5 fruit fly cellular contexts compared by ENCODE assay signal in genomic region chr2L:7828901-7829300, dm6.
TF ChIP-seq lines count a peak whose summit lies in the region.

No protein-coding gene starts in this region.

- TF ChIP-seq CTCF in whole organism, embryonic (GFP tag; optimal IDR thresholded peaks at IDR 0.05; lab: Kevin White, UChicago), result no peak

TF ChIP-seq in whole organism, adult, 20 proteins besides CTCF, POLR2A, EP300 and RAD21:
- TF ChIP-seq ovo (GFP tag; optimal IDR thresholded peaks at IDR 0.05; lab: Kevin White, UChicago) (no peak), CG33017 (tag; optimal IDR thresholded peaks at IDR 0.05; lab: Kevin White, UChicago) (peak; percentile 3), toe (GFP tag; optimal IDR thresholded peaks at IDR 0.05; lab: Kevin White, UChicago) (no peak)

TF ChIP-seq in whole organism, embryonic, 481 proteins besides CTCF, POLR2A, EP300 and RAD21 (continues in another document):
- TF ChIP-seq repo (GFP tag; optimal IDR thresholded peaks at IDR 0.05; lab: Kevin White, UChicago), result peak; percentile 29
- TF ChIP-seq vvl (GFP tag; IDR thresholded peaks at IDR 0.05; lab: Robert Waterston, UW), result 0 out of 2 replicates have a peak, but pooled peaks have one; percentile 51
- TF ChIP-seq sens (GFP tag; lab: Kevin White, UChicago), result peak; percentile 69
- TF ChIP-seq vfl (GFP tag; optimal IDR thresholded peaks at IDR 0.05; lab: Kevin White, UChicago), result no peak
- TF ChIP-seq CG17568 (GFP tag; optimal IDR thresholded peaks at IDR 0.05; lab: Kevin White, UChicago), result peak; percentile 20
- peak; percentile 13; the same call in 1 of the 2 replicates for TF ChIP-seq Rfx (GFP tag; IDR thresholded peaks at IDR 0.05; lab: Robert Waterston, UW)
- no peak for TF ChIP-seq CG8924 (tag; optimal IDR thresholded peaks at IDR 0.05; lab: Kevin White, UChicago)
- 0 out of 2 replicates have a peak, but pooled peaks have one; percentile 45 for TF ChIP-seq rib (GFP tag; IDR thresholded peaks at IDR 0.05; lab: Robert Waterston, UW)
- TF ChIP-seq salm (tag; optimal IDR thresholded peaks at IDR 0.05; lab: Kevin White, UChicago), result peak; percentile 33
- peak; percentile 28; the same call in 1 of the 2 replicates for TF ChIP-seq crol (GFP tag; IDR thresholded peaks at IDR 0.05; lab: Robert Waterston, UW)
- TF ChIP-seq CG11504 (tag; optimal IDR thresholded peaks at IDR 0.05; lab: Kevin White, UChicago), result peak; percentile 1
- peak; percentile 23 for TF ChIP-seq CG18599 (GFP tag; optimal IDR thresholded peaks at IDR 0.05; lab: Kevin White, UChicago)
- TF ChIP-seq CHES-1-like (GFP tag; optimal IDR thresholded peaks at IDR 0.05; lab: Kevin White, UChicago), result peak; percentile 14
- no peak for TF ChIP-seq CG15601 (tag; optimal IDR thresholded peaks at IDR 0.05; lab: Kevin White, UChicago)
- TF ChIP-seq Med (GFP tag; lab: Kevin White, UChicago), result no peak
- TF ChIP-seq CG17186 (GFP tag; optimal IDR thresholded peaks at IDR 0.05; lab: Kevin White, UChicago), result no peak
- TF ChIP-seq CG11695 (GFP tag; IDR thresholded peaks at IDR 0.05; lab: Robert Waterston, UW), result no peak
- TF ChIP-seq Meics (GFP tag; optimal IDR thresholded peaks at IDR 0.05; lab: Kevin White, UChicago), result peak; percentile 2
- no peak for TF ChIP-seq CG10274 (GFP tag; optimal IDR thresholded peaks at IDR 0.05; lab: Kevin White, UChicago)
- TF ChIP-seq abd-A (tag; optimal IDR thresholded peaks at IDR 0.05; lab: Kevin White, UChicago), result no peak
- TF ChIP-seq CG43689 (GFP tag; IDR thresholded peaks at IDR 0.05; lab: Robert Waterston, UW), result no peak
- TF ChIP-seq CrebB (tag; optimal IDR thresholded peaks at IDR 0.05; lab: Kevin White, UChicago), result peak; percentile 17

TF ChIP-seq in whole organism, prepupa, 60 proteins besides CTCF, POLR2A, EP300 and RAD21 (continues in another document):
- peak; percentile 53 for TF ChIP-seq svp (GFP tag; lab: Kevin White, UChicago)
- no peak for TF ChIP-seq Smox (GFP tag; optimal IDR thresholded peaks at IDR 0.05; lab: Kevin White, UChicago)
- no peak for TF ChIP-seq Sox102F (GFP tag; optimal IDR thresholded peaks at IDR 0.05; lab: Kevin White, UChicago)
- peak; percentile 42 for TF ChIP-seq fkh (GFP tag; optimal IDR thresholded peaks at IDR 0.05; lab: Kevin White, UChicago)
- no peak for TF ChIP-seq CG10669 (GFP tag; optimal IDR thresholded peaks at IDR 0.05; lab: Kevin White, UChicago)
- TF ChIP-seq CG1621 (tag; optimal IDR thresholded peaks at IDR 0.05; lab: Kevin White, UChicago), result no peak
- no peak for TF ChIP-seq CG31627 (GFP tag; optimal IDR thresholded peaks at IDR 0.05; lab: Kevin White, UChicago)
- TF ChIP-seq Sox15 (GFP tag; optimal IDR thresholded peaks at IDR 0.05; lab: Kevin White, UChicago), result no peak
- TF ChIP-seq Ets96B (tag; optimal IDR thresholded peaks at IDR 0.05; lab: Kevin White, UChicago), result no peak
- TF ChIP-seq Gug (GFP tag; IDR thresholded peaks at IDR 0.05; lab: Robert Waterston, UW), result no peak
- TF ChIP-seq Ets21C (GFP tag; optimal IDR thresholded peaks at IDR 0.05; lab: Kevin White, UChicago), result no peak
- TF ChIP-seq CG4318 (GFP tag; optimal IDR thresholded peaks at IDR 0.05; lab: Kevin White, UChicago), result no peak
- no peak for TF ChIP-seq CG34406 (GFP tag; optimal IDR thresholded peaks at IDR 0.05; lab: Kevin White, UChicago)
- peak; percentile 16; the same call in 1 of the 3 replicates for TF ChIP-seq eg (GFP tag; IDR thresholded peaks at IDR 0.05; lab: Robert Waterston, UW)
- peak; percentile 29; the same call in 1 of the 2 replicates for TF ChIP-seq CG15336 (GFP tag; IDR thresholded peaks at IDR 0.05; lab: Robert Waterston, UW)
- no peak for TF ChIP-seq CG10631 (GFP tag; optimal IDR thresholded peaks at IDR 0.05; lab: Kevin White, UChicago)
- TF ChIP-seq CG8119 (GFP tag; IDR thresholded peaks at IDR 0.05; lab: Robert Waterston, UW), result 0 out of 3 replicates have a peak, but pooled peaks have one; percentile 27
- no peak for TF ChIP-seq Eip75B (GFP tag; optimal IDR thresholded peaks at IDR 0.05; lab: Kevin White, UChicago)
- TF ChIP-seq lz (GFP tag; optimal IDR thresholded peaks at IDR 0.05; lab: Kevin White, UChicago), result no peak
- TF ChIP-seq esn (GFP tag; optimal IDR thresholded peaks at IDR 0.05; lab: Kevin White, UChicago), result peak; percentile 20
- no peak for TF ChIP-seq Hr39 (GFP tag; optimal IDR thresholded peaks at IDR 0.05; lab: Kevin White, UChicago)
- no peak for TF ChIP-seq topi (GFP tag; optimal IDR thresholded peaks at IDR 0.05; lab: Kevin White, UChicago)
- TF ChIP-seq dsx (GFP tag; optimal IDR thresholded peaks at IDR 0.05; lab: Kevin White, UChicago; ENCODE audit: poor library complexity, severe bottlenecking), result no peak

TF ChIP-seq in whole organism, pupa, 21 proteins besides CTCF, POLR2A, EP300 and RAD21:
- no peak for TF ChIP-seq Pif1B (GFP tag; optimal IDR thresholded peaks at IDR 0.05; lab: Kevin White, UChicago)
- TF ChIP-seq CG15710 (tag; optimal IDR thresholded peaks at IDR 0.05; lab: Kevin White, UChicago), result no peak
- TF ChIP-seq CG14655 (GFP tag; optimal IDR thresholded peaks at IDR 0.05; lab: Kevin White, UChicago), result no peak
- TF ChIP-seq CG4496 (GFP tag; IDR thresholded peaks at IDR 0.05; lab: Robert Waterston, UW), result peak; percentile 47; the same call in 2 of the 3 replicates
- no peak for TF ChIP-seq gl (tag; optimal IDR thresholded peaks at IDR 0.05; lab: Kevin White, UChicago)
- TF ChIP-seq CG10348 (GFP tag; IDR thresholded peaks at IDR 0.05; lab: Robert Waterston, UW), result no peak
- TF ChIP-seq rn (GFP tag; IDR thresholded peaks at IDR 0.05; lab: Robert Waterston, UW), result no peak
- no peak for TF ChIP-seq EcR (GFP tag; optimal IDR thresholded peaks at IDR 0.05; lab: Kevin White, UChicago)
- TF ChIP-seq CG9948 (tag; optimal IDR thresholded peaks at IDR 0.05; lab: Kevin White, UChicago), result no peak
- TF ChIP-seq CG12605 (GFP tag; IDR thresholded peaks at IDR 0.05; lab: Robert Waterston, UW), result no peak
- peak; percentile 64; the same call in 1 of the 2 replicates for TF ChIP-seq CG32121 (GFP tag; IDR thresholded peaks at IDR 0.05; lab: Robert Waterston, UW)
- TF ChIP-seq CG13204 (GFP tag; optimal IDR thresholded peaks at IDR 0.05; lab: Kevin White, UChicago), result no peak
- TF ChIP-seq CG8159 (tag; optimal IDR thresholded peaks at IDR 0.05; lab: Kevin White, UChicago), result no peak
- TF ChIP-seq Ets98B (GFP tag; IDR thresholded peaks at IDR 0.05; lab: Robert Waterston, UW), result no peak; the same call in 1 of the 2 replicates
- no peak for TF ChIP-seq D1 (tag; optimal IDR thresholded peaks at IDR 0.05; lab: Kevin White, UChicago)
- TF ChIP-seq Snoo (tag; optimal IDR thresholded peaks at IDR 0.05; lab: Kevin White, UChicago), result no peak
- 0 out of 3 replicates have a peak, but pooled peaks have one; percentile 14 for TF ChIP-seq fd96Ca (GFP tag; IDR thresholded peaks at IDR 0.05; lab: Robert Waterston, UW)
- no peak for TF ChIP-seq CG34367 (tag; optimal IDR thresholded peaks at IDR 0.05; lab: Kevin White, UChicago)
- no peak for TF ChIP-seq CG8301 (tag; optimal IDR thresholded peaks at IDR 0.05; lab: Kevin White, UChicago)
- no peak for TF ChIP-seq CG17806 (tag; optimal IDR thresholded peaks at IDR 0.05; lab: Kevin White, UChicago)

TF ChIP-seq in whole organism, wandering third instar larva, 38 proteins besides CTCF, POLR2A, EP300 and RAD21 (continues in another document):
- TF ChIP-seq brk (GFP tag; optimal IDR thresholded peaks at IDR 0.05; lab: Kevin White, UChicago) (no peak), CrebA (GFP tag; optimal IDR thresholded peaks at IDR 0.05; lab: Kevin White, UChicago; ENCODE audit: borderline replicate concordance) (no peak), jim (GFP tag; optimal IDR thresholded peaks at IDR 0.05; lab: Kevin White, UChicago) (no peak), GATAd (GFP tag; optimal IDR thresholded peaks at IDR 0.05; lab: Kevin White, UChicago) (no peak), CG9705 (GFP tag; optimal IDR thresholded peaks at IDR 0.05; lab: Kevin White, UChicago) (no peak), Vsx2 (GFP tag; optimal IDR thresholded peaks at IDR 0.05; lab: Kevin White, UChicago; ENCODE audit: partially characterized antibody) (no peak), N (GFP tag; optimal IDR thresholded peaks at IDR 0.05; lab: Kevin White, UChicago) (peak; percentile 62), h (GFP tag; optimal IDR thresholded peaks at IDR 0.05; lab: Kevin White, UChicago) (no peak), ey (GFP tag; optimal IDR thresholded peaks at IDR 0.05; lab: Kevin White, UChicago) (no peak), usp (GFP tag; optimal IDR thresholded peaks at IDR 0.05; lab: Kevin White, UChicago) (no peak), woc (GFP tag; optimal IDR thresholded peaks at IDR 0.05; lab: Kevin White, UChicago) (no peak), Hr83 (GFP tag; optimal IDR thresholded peaks at IDR 0.05; lab: Kevin White, UChicago; ENCODE audit: poor library complexity, severe bottlenecking) (peak; percentile 56), Jra (GFP tag; optimal IDR thresholded peaks at IDR 0.05; lab: Kevin White, UChicago) (no peak), Rel (GFP tag; optimal IDR thresholded peaks at IDR 0.05; lab: Kevin White, UChicago) (peak; percentile 10), Rel (tag; optimal IDR thresholded peaks at IDR 0.05; lab: Kevin White, UChicago) (no peak), fru (GFP tag; optimal IDR thresholded peaks at IDR 0.05; lab: Kevin White, UChicago) (no peak), psq (GFP tag; optimal IDR thresholded peaks at IDR 0.05; lab: Kevin White, UChicago) (no peak), Myc (optimal IDR thresholded peaks at IDR 0.05; lab: Kevin White, UChicago) (no peak), CG32264 (GFP tag; optimal IDR thresholded peaks at IDR 0.05; lab: Kevin White, UChicago) (no peak), br (GFP tag; optimal IDR thresholded peaks at IDR 0.05; lab: Kevin White, UChicago) (no peak), Mio (GFP tag; optimal IDR thresholded peaks at IDR 0.05; lab: Kevin White, UChicago) (no peak), Abd-B (GFP tag; optimal IDR thresholded peaks at IDR 0.05; lab: Kevin White, UChicago) (no peak), HLH106 (tag; optimal IDR thresholded peaks at IDR 0.05; lab: Kevin White, UChicago) (no peak), foxo (GFP tag; optimal IDR thresholded peaks at IDR 0.05; lab: Kevin White, UChicago) (no peak), rgr (GFP tag; optimal IDR thresholded peaks at IDR 0.05; lab: Kevin White, UChicago) (peak; percentile 41), Hnf4 (GFP tag; optimal IDR thresholded peaks at IDR 0.05; lab: Kevin White, UChicago) (peak; percentile 11), Dfd (GFP tag; optimal IDR thresholded peaks at IDR 0.05; lab: Kevin White, UChicago) (no peak), Hr78 (GFP tag; optimal IDR thresholded peaks at IDR 0.05; lab: Kevin White, UChicago) (no peak), OdsH (GFP tag; optimal IDR thresholded peaks at IDR 0.05; lab: Kevin White, UChicago) (no peak), sv (GFP tag; optimal IDR thresholded peaks at IDR 0.05; lab: Kevin White, UChicago) (no peak), dmrt93B (GFP tag; optimal IDR thresholded peaks at IDR 0.05; lab: Kevin White, UChicago) (no peak), tai (GFP tag; optimal IDR thresholded peaks at IDR 0.05; lab: Kevin White, UChicago) (no peak), Sp1 (GFP tag; optimal IDR thresholded peaks at IDR 0.05; lab: Kevin White, UChicago) (no peak)
